Fruit fly (Drosophila melanogaster): Measurements from ENCODE around the gene Glyp.
A peak's percentile ranks its signal among the peaks of the same experiment; 100 is the strongest.

Glyp gene

dm6 chr2L:2144725-2145656, 14.4 kb downstream of the Glyp start, which contains the start of gene tho2 (continued):
- TF ChIP-seq gfzf (GFP tag; optimal IDR thresholded peaks at IDR 0.05) (peak; percentile 69), stwl (tag; optimal IDR thresholded peaks at IDR 0.05) (peak; percentile 59), Med (GFP tag) (peak; percentile 62), emc (GFP tag; optimal IDR thresholded peaks at IDR 0.05) (no peak), CG7928 (GFP tag; optimal IDR thresholded peaks at IDR 0.05) (no peak), CG10366 (GFP tag; IDR thresholded peaks at IDR 0.05) (no peak), stc (GFP tag; IDR thresholded peaks at IDR 0.05) (no peak), CG7556 (GFP tag; optimal IDR thresholded peaks at IDR 0.05) (no peak), CG18764 (GFP tag; optimal IDR thresholded peaks at IDR 0.05) (no peak), Deaf1 (tag; optimal IDR thresholded peaks at IDR 0.05) (no peak), CTCF (GFP tag; optimal IDR thresholded peaks at IDR 0.05) (no peak), CG9932 (GFP tag; IDR thresholded peaks at IDR 0.05) (no peak), tio (GFP tag; optimal IDR thresholded peaks at IDR 0.05) (no peak), HHEX (GFP tag; optimal IDR thresholded peaks at IDR 0.05) (no peak), CG11398 (GFP tag; optimal IDR thresholded peaks at IDR 0.05) (no peak), HLH54F (GFP tag; optimal IDR thresholded peaks at IDR 0.05) (no peak), Antp (GFP tag; optimal IDR thresholded peaks at IDR 0.05) (no peak), Dbx (GFP tag; IDR thresholded peaks at IDR 0.05) (0 out of 3 replicates have a peak, but pooled peaks have one; percentile 19), Myb (GFP tag; optimal IDR thresholded peaks at IDR 0.05) (no peak), tx (GFP tag; optimal IDR thresholded peaks at IDR 0.05) (no peak), inv (GFP tag; IDR thresholded peaks at IDR 0.05; ENCODE audit: partially characterized antibody) (no peak), chn (GFP tag; optimal IDR thresholded peaks at IDR 0.05) (no peak), CG2875 (GFP tag; optimal IDR thresholded peaks at IDR 0.05) (no peak), gcm (GFP tag; optimal IDR thresholded peaks at IDR 0.05) (no peak), CG9817 (tag; optimal IDR thresholded peaks at IDR 0.05) (no peak), wdn (GFP tag; IDR thresholded peaks at IDR 0.05) (no peak), chinmo (GFP tag; IDR thresholded peaks at IDR 0.05; ENCODE audit: partially characterized antibody) (0 out of 4 replicates have a peak, but pooled peaks have one; percentile 20), bowl (GFP tag; IDR thresholded peaks at IDR 0.05) (no peak), dm (GFP tag; optimal IDR thresholded peaks at IDR 0.05) (no peak), eve (GFP tag; optimal IDR thresholded peaks at IDR 0.05) (no peak), CG2116 (GFP tag; optimal IDR thresholded peaks at IDR 0.05) (no peak), CG8281 (tag; optimal IDR thresholded peaks at IDR 0.05) (no peak), tgo (GFP tag; IDR thresholded peaks at IDR 0.05) (no peak), CG10543 (GFP tag; optimal IDR thresholded peaks at IDR 0.05) (no peak), sisA (GFP tag; IDR thresholded peaks at IDR 0.05) (no peak), gcm2 (GFP tag; optimal IDR thresholded peaks at IDR 0.05) (no peak), Nf-YB (GFP tag; optimal IDR thresholded peaks at IDR 0.05) (no peak), CG14710 (tag; optimal IDR thresholded peaks at IDR 0.05) (no peak), prd (optimal IDR thresholded peaks at IDR 0.05) (no peak), prd (GFP tag; IDR thresholded peaks at IDR 0.05) (no peak), Ets97D (GFP tag; optimal IDR thresholded peaks at IDR 0.05) (no peak), ham (GFP tag; IDR thresholded peaks at IDR 0.05) (no peak), Neu2 (GFP tag; optimal IDR thresholded peaks at IDR 0.05; ENCODE audit: borderline replicate concordance) (no peak), CG8359 (GFP tag; optimal IDR thresholded peaks at IDR 0.05; ENCODE audit: borderline replicate concordance) (no peak), sug (tag; optimal IDR thresholded peaks at IDR 0.05) (no peak), CG9609 (GFP tag; optimal IDR thresholded peaks at IDR 0.05) (no peak), Dip3 (GFP tag; optimal IDR thresholded peaks at IDR 0.05) (no peak), gt (GFP tag; IDR thresholded peaks at IDR 0.05) (no peak), slou (GFP tag; optimal IDR thresholded peaks at IDR 0.05) (no peak), CG7271 (tag; optimal IDR thresholded peaks at IDR 0.05) (no peak)
